Worm (Caenorhabditis elegans): ENCODE results near the gene ZC178.2.

Gene ZC178.2

DNA sequence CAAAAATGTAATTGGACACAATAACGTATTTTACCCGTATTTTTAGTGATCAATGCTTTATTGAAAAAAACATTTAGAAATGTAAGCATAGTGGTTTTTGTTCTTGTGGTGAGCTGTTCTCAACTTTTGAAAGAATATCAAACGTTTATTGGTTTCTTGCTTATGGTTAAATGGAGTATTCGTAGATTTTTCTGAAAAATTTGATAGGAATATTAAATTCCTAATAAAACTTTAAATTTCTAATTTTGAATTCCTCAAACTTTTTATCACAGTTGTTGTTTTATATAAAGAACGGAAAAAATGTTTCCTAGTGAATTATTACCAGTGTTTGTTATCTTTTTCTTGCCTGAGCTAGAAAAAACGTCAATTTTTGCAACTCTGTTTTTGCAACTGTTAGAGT, 41.6 kb upstream of the ZC178.2 start, which contains the start of gene B0507.5:
Gene B0507.5 (plus strand): TSS at position 301 of the 400 bp plus-strand sequence.
- no peak for TF ChIP-seq ceh-62 (tag; optimal IDR thresholded peaks at IDR 0.05)
- TF ChIP-seq gei-8 (GFP tag; optimal IDR thresholded peaks at IDR 0.05) = no peak
- no peak for TF ChIP-seq unc-62 (GFP tag; optimal IDR thresholded peaks at IDR 0.05 in 1 of 2)
- TF ChIP-seq unc-62 (tag; optimal IDR thresholded peaks at IDR 0.05) = no peak
- no peak for TF ChIP-seq zag-1 (tag; optimal IDR thresholded peaks at IDR 0.05)
- TF ChIP-seq snpc-4 (tag; optimal IDR thresholded peaks at IDR 0.05) = no peak
- no peak for TF ChIP-seq spr-1 (tag; optimal IDR thresholded peaks at IDR 0.05)
- no peak for TF ChIP-seq Y5F2A.4 (GFP tag; optimal IDR thresholded peaks at IDR 0.05)
- TF ChIP-seq madf-5 (GFP tag; IDR thresholded peaks at IDR 0.05) = no peak
- TF ChIP-seq lin-29 (GFP tag; IDR thresholded peaks at IDR 0.05) = no peak
- no peak for TF ChIP-seq jun-1 (tag; optimal IDR thresholded peaks at IDR 0.05)
- no peak for TF ChIP-seq F26F4.8 (GFP tag; conservative IDR thresholded peaks at IDR 0.05)
- TF ChIP-seq zip-11 (GFP tag; IDR thresholded peaks at IDR 0.05) = no peak
- no peak for TF ChIP-seq lin-1 (GFP tag; IDR thresholded peaks at IDR 0.05)
- TF ChIP-seq zfp-2 (tag; optimal IDR thresholded peaks at IDR 0.05) = no peak
- TF ChIP-seq zfp-3 (GFP tag; conservative IDR thresholded peaks at IDR 0.05) = no peak
- no peak for TF ChIP-seq unc-130 (GFP tag; optimal IDR thresholded peaks at IDR 0.05)
- no peak for TF ChIP-seq F10B5.3 (tag; optimal IDR thresholded peaks at IDR 0.05)

DNA sequence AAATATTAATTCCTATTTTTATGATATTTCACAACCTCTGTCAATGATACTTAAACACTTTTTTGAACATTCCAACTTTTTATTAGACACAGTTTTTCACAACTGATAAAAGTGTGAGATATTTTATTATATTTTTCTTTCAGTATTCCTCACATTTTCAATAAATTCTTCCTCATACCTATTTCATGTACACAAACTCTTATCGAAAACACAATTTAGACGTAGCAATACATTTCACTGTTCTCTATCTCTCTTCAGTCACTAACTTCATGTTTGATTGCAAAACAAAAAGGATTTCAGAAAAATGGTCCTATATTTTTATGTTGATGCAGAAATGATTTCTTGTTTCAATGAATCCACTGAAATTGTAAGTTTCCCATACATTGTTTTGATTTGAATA, 34.0 kb upstream of the ZC178.2 start, which contains the start of gene B0507.6:
Gene B0507.6 (plus strand): TSS at position 301 of the 400 bp plus-strand sequence.
- no peak for TF ChIP-seq F10B5.3 (tag; optimal IDR thresholded peaks at IDR 0.05)
- TF ChIP-seq jun-1 (tag; optimal IDR thresholded peaks at IDR 0.05) = no peak
- no peak for TF ChIP-seq ceh-32 (tag; optimal IDR thresholded peaks at IDR 0.05; ENCODE audit: poor library complexity)
- no peak for TF ChIP-seq Y48G9A.11 (GFP tag; IDR thresholded peaks at IDR 0.05)
- no peak for TF ChIP-seq ZK337.2 (GFP tag; IDR thresholded peaks at IDR 0.05)
- no peak for TF ChIP-seq saeg-2 (GFP tag; IDR thresholded peaks at IDR 0.05)
- no peak for TF ChIP-seq dve-1 (tag; optimal IDR thresholded peaks at IDR 0.05; ENCODE audit: insufficient read depth)
- no peak for TF ChIP-seq Y75B8A.6 (GFP tag; IDR thresholded peaks at IDR 0.05)
- no peak for TF ChIP-seq nhr-10 (tag; optimal IDR thresholded peaks at IDR 0.05)
- no peak for TF ChIP-seq unc-62 (GFP tag; optimal IDR thresholded peaks at IDR 0.05 in 1 of 2)
- no peak for TF ChIP-seq unc-62 (tag; optimal IDR thresholded peaks at IDR 0.05)
- no peak for TF ChIP-seq rbr-2 (tag; optimal IDR thresholded peaks at IDR 0.05)
- TF ChIP-seq duxl-1 (tag; optimal IDR thresholded peaks at IDR 0.05; ENCODE audit: poor library complexity) = no peak

DNA sequence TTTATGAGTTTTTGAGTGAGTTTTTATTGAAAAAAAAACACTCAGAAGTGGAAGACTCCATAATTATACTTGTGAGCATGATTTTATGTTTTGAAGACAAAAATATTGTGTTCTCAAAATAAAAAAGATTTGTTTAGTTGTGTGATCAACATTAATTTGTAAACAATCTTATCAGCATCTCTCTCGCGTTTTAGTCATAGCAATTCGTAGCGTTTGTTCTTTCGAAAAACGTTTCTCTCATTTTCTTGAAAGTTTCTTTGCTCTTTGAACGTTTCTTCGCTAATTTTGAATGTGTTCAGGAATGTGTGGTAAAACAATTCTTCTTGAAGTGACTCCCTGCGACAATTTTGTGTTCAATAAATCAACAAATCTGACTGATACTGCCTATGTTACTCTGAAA, 27.3 kb upstream of the ZC178.2 start, which contains the start of gene ZC196.2:
Gene ZC196.2 (plus strand): TSS at position 301 of the 400 bp plus-strand sequence.
- TF ChIP-seq daf-16 (GFP tag; optimal IDR thresholded peaks at IDR 0.05) (no peak), daf-16 (tag; optimal IDR thresholded peaks at IDR 0.05) (peak; percentile 59), aha-1 (tag) (peak; percentile 13), mdt-29 (GFP tag; IDR thresholded peaks at IDR 0.05) (no peak)

- TF ChIP-seq saeg-2 (GFP tag; IDR thresholded peaks at IDR 0.05) (no peak), D1046.2 (GFP tag; IDR thresholded peaks at IDR 0.05) (no peak), pqm-1 (tag; optimal IDR thresholded peaks at IDR 0.05) (no peak)
Observed at ce11 chrV:8736369-8736768, 24.6 kb upstream of the ZC178.2 start, which contains the start of gene ZC196.3. Gene ZC196.3, plus strand, starts transcription at chrV:8736669.

DNA sequence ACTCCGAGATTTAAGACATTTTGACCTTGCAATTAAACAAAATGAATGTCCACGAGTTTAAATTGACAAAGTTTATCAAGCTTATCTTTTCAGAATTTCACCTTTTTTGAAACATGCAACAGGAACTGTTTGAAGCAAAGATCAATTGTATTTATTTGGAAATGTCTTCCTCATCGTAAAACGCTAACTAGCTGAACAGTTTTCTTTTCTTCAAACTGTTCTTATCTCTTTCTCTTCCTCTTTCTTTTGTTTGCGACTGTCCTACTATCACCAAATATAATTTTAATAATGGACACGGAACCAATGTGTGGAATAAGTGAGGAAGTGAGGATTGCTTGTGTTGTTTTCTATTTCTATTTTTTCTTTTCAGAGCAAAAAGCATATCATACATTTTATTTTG, 21.1 kb upstream of the ZC178.2 start, which contains the start of gene ZC196.4:
Gene ZC196.4 (plus strand): TSS at position 173 of the 400 bp plus-strand sequence.
- no peak for TF ChIP-seq zfp-2 (tag; optimal IDR thresholded peaks at IDR 0.05)
- no peak for TF ChIP-seq daf-16 (GFP tag; optimal IDR thresholded peaks at IDR 0.05)
- peak; percentile 74 for TF ChIP-seq daf-16 (tag; optimal IDR thresholded peaks at IDR 0.05)
- no peak for TF ChIP-seq fkh-10 (GFP tag; optimal IDR thresholded peaks at IDR 0.05)
- no peak for TF ChIP-seq zag-1 (tag; optimal IDR thresholded peaks at IDR 0.05)
- TF ChIP-seq ama-1 (optimal IDR thresholded peaks at IDR 0.05) = no peak
- no peak for TF ChIP-seq F10B5.3 (tag; optimal IDR thresholded peaks at IDR 0.05)
- TF ChIP-seq mes-2 (tag; optimal IDR thresholded peaks at IDR 0.05; ENCODE audit: poor library complexity, severe bottlenecking) = no peak
- TF ChIP-seq ceh-62 (tag; optimal IDR thresholded peaks at IDR 0.05) = no peak
- TF ChIP-seq rbr-2 (tag; optimal IDR thresholded peaks at IDR 0.05) = no peak
- TF ChIP-seq php-3 (GFP tag; IDR thresholded peaks at IDR 0.05) = no peak
- TF ChIP-seq hif-1 (tag; optimal IDR thresholded peaks at IDR 0.05) = no peak
- no peak for TF ChIP-seq dmd-6 (GFP tag; IDR thresholded peaks at IDR 0.05)
- TF ChIP-seq nhr-28 (tag; optimal IDR thresholded peaks at IDR 0.05) = peak; percentile 16
- TF ChIP-seq lsy-2 (tag; optimal IDR thresholded peaks at IDR 0.05) = no peak
- TF ChIP-seq dmd-8 (GFP tag; IDR thresholded peaks at IDR 0.05) = no peak
- TF ChIP-seq Y48G9A.11 (GFP tag; IDR thresholded peaks at IDR 0.05) = no peak
- no peak for TF ChIP-seq pha-4 (GFP tag; IDR thresholded peaks at IDR 0.05)
- TF ChIP-seq pha-4 (tag; optimal IDR thresholded peaks at IDR 0.05) = no peak
- peak; percentile 76 for TF ChIP-seq pqm-1 (tag; optimal IDR thresholded peaks at IDR 0.05)
